Worm (Caenorhabditis elegans) whole organism, early embryonic: ENCODE data around the gene bcmo-2.

ENCODE experiments used
- B0310.2 ChIP-seq: sonication (generic microtip); optimal IDR thresholded peaks from 2 replicates; lab custom pipeline; 2016; ENCODE audit warnings: mild to moderate bottlenecking, missing genetic modification characterization, missing compliant biosample characterization
- F13C5.2 ChIP-seq: sonication (generic microtip); optimal IDR thresholded peaks from 2 replicates; lab custom pipeline; 2017; ENCODE audit warnings: mild to moderate bottlenecking, missing genetic modification characterization, inconsistent platforms, missing compliant biosample characterization
- aly-1 ChIP-seq: sonication (generic microtip); optimal IDR thresholded peaks from 2 replicates; lab custom pipeline; 2016; ENCODE audit warnings: missing genetic modification characterization, missing compliant biosample characterization
- ama-1 ChIP-seq: fragments of 150-350 bp; optimal IDR thresholded peaks from 2 replicates; lab custom pipeline; 2014
- ceh-13 ChIP-seq: fragments of 200-800 bp; sonication (Bioruptor generic); optimal IDR thresholded peaks from 2 replicates; lab custom pipeline; 2018; ENCODE audit warnings: mild to moderate bottlenecking, missing genetic modification characterization, missing compliant biosample characterization
- ets-7 ChIP-seq: sonication (generic microtip); optimal IDR thresholded peaks from 2 replicates; lab custom pipeline; 2016; ENCODE audit warnings: missing genotype, missing genetic modification characterization, missing compliant biosample characterization
- flt-1 ChIP-seq: fragments of 200-800 bp; sonication (Bioruptor generic); IDR thresholded peaks from 2 replicates; pipeline ENCODE4 v1.3.6; 2022; ENCODE audit warnings: missing genetic modification characterization, missing compliant biosample characterization
- hmbx-1 ChIP-seq: sonication (generic microtip); optimal IDR thresholded peaks from 2 replicates; lab custom pipeline; 2016; ENCODE audit warnings: mild to moderate bottlenecking, missing genetic modification characterization, missing compliant biosample characterization
- hnd-1 ChIP-seq: sonication (generic microtip); optimal IDR thresholded peaks from 2 replicates; lab custom pipeline; 2016; ENCODE audit warnings: missing genetic modification characterization, missing compliant biosample characterization
- pes-1 ChIP-seq: fragments of 200-800 bp; sonication (Bioruptor generic); IDR thresholded peaks from 2 replicates; pipeline ENCODE4 v1.3.6; 2022; ENCODE audit warnings: missing genetic modification reagents, missing genetic modification characterization, missing compliant biosample characterization
- scrt-1 ChIP-seq: fragments of 200-800 bp; sonication (Bioruptor generic); IDR thresholded peaks from 2 replicates; pipeline ENCODE4 v1.3.6; 2022; ENCODE audit warnings: missing genetic modification characterization, missing compliant biosample characterization
- tbx-11 ChIP-seq: fragments of 200-800 bp; sonication (Bioruptor generic); IDR thresholded peaks from 2 replicates; pipeline ENCODE4 v1.3.6; 2022; ENCODE audit warnings: missing genetic modification characterization, missing compliant biosample characterization
- tbx-37 ChIP-seq: fragments of 200-800 bp; sonication (Bioruptor generic); conservative IDR thresholded peaks from 2 replicates; pipeline ENCODE4 v1.3.6; 2022; ENCODE audit warnings: missing genetic modification reagents, missing genetic modification characterization, missing compliant biosample characterization
- tra-4 ChIP-seq: sonication (generic microtip); optimal IDR thresholded peaks from 2 replicates; lab custom pipeline; 2017; ENCODE audit warnings: missing genetic modification characterization, missing compliant biosample characterization

DNA sequence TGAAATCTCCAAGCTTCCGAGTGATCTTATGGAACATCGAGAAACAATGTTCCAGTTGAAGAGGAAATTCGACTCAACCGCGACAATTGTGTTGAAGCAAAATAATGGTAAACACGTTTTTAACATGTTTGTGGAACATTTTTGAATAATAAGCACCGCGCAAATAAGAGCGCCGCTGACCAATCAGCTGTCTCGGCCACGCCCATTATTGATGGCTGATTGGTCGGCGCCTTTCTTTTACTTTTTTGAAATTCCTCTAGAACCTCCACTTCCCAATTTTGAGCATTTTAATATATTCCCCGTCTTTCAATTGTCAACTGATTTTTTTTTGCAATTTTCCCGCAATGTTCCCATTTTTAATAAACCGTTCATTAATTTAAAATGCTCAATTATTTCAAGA lies 2.5 kb downstream of the bcmo-2 start:
- TF ChIP-seq B0310.2 (tag; lab: Kevin White, UChicago) (no peak), scrt-1 (GFP tag; lab: Robert Waterston, UW) (no peak), ama-1 (no peak), pes-1 (GFP tag; lab: Robert Waterston, UW) (no peak), ets-7 (tag; lab: Kevin White, UChicago) (no peak), aly-1 (tag; lab: Kevin White, UChicago) (no peak), tbx-11 (no peak), tbx-37 (GFP tag; lab: Robert Waterston, UW) (no peak), ceh-13 (GFP tag; lab: Kevin White, UChicago) (no peak), F13C5.2 (no peak), hmbx-1 (tag; lab: Kevin White, UChicago) (no peak), flt-1 (no peak), hnd-1 (no peak), tra-4 (no peak)
